Fruit fly (Drosophila melanogaster) whole organism, embryonic: ENCODE data around the gene mahe.
A peak's percentile ranks its signal among the peaks of the same experiment; 100 is the strongest.

Experiments used
- Asciz ChIP-seq: fragments of 200-800 bp; sonication (Bioruptor generic); optimal IDR thresholded peaks from 2 replicates; lab custom pipeline; 2017; ENCODE audit warnings: missing biosample characterization, mild to moderate bottlenecking, missing genetic modification characterization, missing genetic modification reagents
- BEAF-32 ChIP-seq: fragments of 200-800 bp; sonication (Bioruptor generic); optimal IDR thresholded peaks from 3 replicates; lab custom pipeline; 2017; ENCODE audit warnings: missing biosample characterization, missing genetic modification characterization, mild to moderate bottlenecking, moderate library complexity, missing genetic modification reagents
- C15 ChIP-seq: fragments of 200-800 bp; sonication (Bioruptor generic); IDR thresholded peaks from 3 replicates; pipeline ENCODE4 v1.3.6; 2022; ENCODE audit warnings: missing biosample characterization, missing genetic modification characterization
- CG10147 ChIP-seq: fragments of 200-800 bp; sonication (Bioruptor generic); optimal IDR thresholded peaks from 2 replicates; lab custom pipeline; 2019; ENCODE audit warnings: missing biosample characterization, mild to moderate bottlenecking, missing genetic modification characterization, moderate library complexity
- CG10431 ChIP-seq: fragments of 200-800 bp; sonication (Bioruptor generic); optimal IDR thresholded peaks from 3 replicates; lab custom pipeline; 2018; ENCODE audit warnings: missing biosample characterization, mild to moderate bottlenecking, missing genetic modification characterization
- CG11723 ChIP-seq: fragments of 200-800 bp; sonication (Bioruptor generic); optimal IDR thresholded peaks from 2 replicates; lab custom pipeline; 2017; ENCODE audit warnings: missing biosample characterization, mild to moderate bottlenecking, missing genetic modification characterization
- CG13424 ChIP-seq: fragments of 200-800 bp; sonication (Bioruptor generic); optimal IDR thresholded peaks from 2 replicates; lab custom pipeline; 2019; ENCODE audit warnings: missing biosample characterization, mild to moderate bottlenecking, missing genetic modification characterization, moderate library complexity
- CG14710 ChIP-seq: fragments of 200-800 bp; sonication (Bioruptor generic); optimal IDR thresholded peaks from 3 replicates; lab custom pipeline; 2019; ENCODE audit warnings: missing biosample characterization, mild to moderate bottlenecking, missing genetic modification characterization, moderate library complexity
- CG15479 ChIP-seq: fragments of 200-800 bp; sonication (Bioruptor generic); optimal IDR thresholded peaks from 3 replicates; lab custom pipeline; 2019; ENCODE audit warnings: missing biosample characterization, mild to moderate bottlenecking, missing genetic modification characterization, moderate library complexity
- CG17802 ChIP-seq: fragments of 200-800 bp; sonication (Bioruptor generic); optimal IDR thresholded peaks from 2 replicates; lab custom pipeline; 2018; ENCODE audit warnings: missing biosample characterization, mild to moderate bottlenecking, missing genetic modification characterization, moderate library complexity
- CG2120 ChIP-seq: fragments of 200-800 bp; sonication (Bioruptor generic); optimal IDR thresholded peaks from 3 replicates; lab custom pipeline; 2016; ENCODE audit warnings: missing biosample characterization, missing genetic modification characterization
- CG2712 ChIP-seq: fragments of 200-800 bp; optimal IDR thresholded peaks from 3 replicates; lab custom pipeline; 2019; ENCODE audit warnings: missing biosample characterization, mild to moderate bottlenecking, missing genetic modification characterization, moderate library complexity
- CG3065 ChIP-seq: fragments of 200-800 bp; sonication (Bioruptor generic); optimal IDR thresholded peaks from 2 replicates; lab custom pipeline; 2016; ENCODE audit warnings: missing biosample characterization, missing genetic modification characterization
- CG4282 ChIP-seq: fragments of 200-800 bp; sonication (Bioruptor generic); optimal IDR thresholded peaks from 2 replicates; lab custom pipeline; 2016; ENCODE audit warnings: missing biosample characterization, missing genetic modification characterization
- CG4360 ChIP-seq: fragments of 200-800 bp; sonication (Bioruptor generic); IDR thresholded peaks from 2 replicates; pipeline ENCODE4 v1.3.6; 2022; ENCODE audit warnings: missing biosample characterization, missing genetic modification characterization
- CG6254 ChIP-seq: fragments of 200-800 bp; sonication (Bioruptor generic); optimal IDR thresholded peaks from 3 replicates; lab custom pipeline; 2017; ENCODE audit warnings: mild to moderate bottlenecking, missing biosample characterization, missing genetic modification reagents, missing genetic modification characterization
- CG6854 ChIP-seq: fragments of 200-800 bp; sonication (Bioruptor generic); optimal IDR thresholded peaks from 3 replicates; lab custom pipeline; 2017; ENCODE audit warnings: missing biosample characterization, mild to moderate bottlenecking, missing genetic modification characterization
- CG7745 ChIP-seq: fragments of 200-800 bp; sonication (Bioruptor generic); optimal IDR thresholded peaks from 2 replicates; lab custom pipeline; 2018; ENCODE audit warnings: missing biosample characterization, mild to moderate bottlenecking, missing genetic modification characterization, moderate library complexity
- CG8924 ChIP-seq: fragments of 200-800 bp; optimal IDR thresholded peaks from 3 replicates; lab custom pipeline; 2019; ENCODE audit warnings: missing biosample characterization, mild to moderate bottlenecking, missing genetic modification characterization, moderate library complexity
- CG9817 ChIP-seq: fragments of 200-800 bp; sonication (Bioruptor generic); optimal IDR thresholded peaks from 2 replicates; lab custom pipeline; 2018; ENCODE audit warnings: missing biosample characterization, mild to moderate bottlenecking, missing genetic modification characterization, moderate library complexity
- CHES-1-like ChIP-seq: fragments of 200-800 bp; sonication (Bioruptor generic); optimal IDR thresholded peaks from 2 replicates; lab custom pipeline; 2016; ENCODE audit warnings: missing biosample characterization, missing genetic modification characterization
- CoRest ChIP-seq: fragments of 200-800 bp; sonication (Bioruptor generic); optimal IDR thresholded peaks from 3 replicates; lab custom pipeline; 2018; ENCODE audit warnings: missing biosample characterization, mild to moderate bottlenecking, missing genetic modification characterization, moderate library complexity
- Dip3 ChIP-seq: fragments of 200-800 bp; sonication (Bioruptor generic); optimal IDR thresholded peaks from 3 replicates; lab custom pipeline; 2016; ENCODE audit warnings: missing biosample characterization, missing genetic modification characterization
- Fer2 ChIP-seq: fragments of 200-800 bp; sonication (Bioruptor generic); optimal IDR thresholded peaks from 2 replicates; lab custom pipeline; 2018; ENCODE audit warnings: missing biosample characterization, mild to moderate bottlenecking, missing genetic modification characterization, moderate library complexity
- HmgZ ChIP-seq: fragments of 200-800 bp; sonication (Bioruptor generic); optimal IDR thresholded peaks from 2 replicates; lab custom pipeline; 2018; ENCODE audit warnings: missing biosample characterization, mild to moderate bottlenecking, missing genetic modification characterization
- Meics ChIP-seq: fragments of 200-800 bp; sonication (Bioruptor generic); optimal IDR thresholded peaks from 2 replicates; lab custom pipeline; 2017; ENCODE audit warnings: missing biosample characterization, mild to moderate bottlenecking, missing genetic modification characterization
- NK7.1 ChIP-seq: fragments of 200-800 bp; sonication (Bioruptor generic); optimal IDR thresholded peaks from 3 replicates; lab custom pipeline; 2016; ENCODE audit warnings: missing biosample characterization, missing genetic modification characterization
- Nf-YA ChIP-seq: fragments of 200-800 bp; sonication (Bioruptor generic); IDR thresholded peaks from 2 replicates; pipeline ENCODE4 v1.3.6; 2022; ENCODE audit warnings: missing biosample characterization, missing genetic modification characterization
- NfI ChIP-seq: fragments of 200-800 bp; sonication (Bioruptor generic); optimal IDR thresholded peaks from 3 replicates; lab custom pipeline; 2018; ENCODE audit warnings: missing biosample characterization, mild to moderate bottlenecking, missing genetic modification characterization, moderate library complexity
- Scr ChIP-seq: fragments of 200-800 bp; sonication (Bioruptor generic); IDR thresholded peaks from 2 replicates; pipeline ENCODE4 v1.3.6; 2022; ENCODE audit warnings: missing biosample characterization, missing genetic modification characterization; ENCODE audit not compliant: partially characterized antibody
- Sin3A ChIP-seq: fragments of >200 bp; optimal IDR thresholded peaks from 2 replicates; lab custom pipeline; 2018
- Trl ChIP-seq, 3 experiments: fragments of >200 bp in 2 of 3; fragments of 200-800 bp in 1 of 3; sonication (Bioruptor generic) in 1 of 3; optimal IDR thresholded peaks; 2 replicates in 1 of 3; 3 replicates in 2 of 3; lab custom pipeline; 2016 to 2017; ENCODE audit warnings: missing biosample characterization in 1 of 3, missing genetic modification characterization in 1 of 3
- ap ChIP-seq: fragments of 200-800 bp; sonication (Bioruptor generic); IDR thresholded peaks from 2 replicates; pipeline ENCODE4 v1.3.6; 2022; ENCODE audit warnings: missing biosample characterization, missing genetic modification characterization
- bbx ChIP-seq: fragments of 200-800 bp; sonication (Bioruptor generic); IDR thresholded peaks from 2 replicates; pipeline ENCODE4 v1.3.6; 2022; ENCODE audit warnings: missing biosample characterization, missing genetic modification characterization; ENCODE audit not compliant: partially characterized antibody
- btn ChIP-seq: fragments of 200-800 bp; sonication (Bioruptor generic); optimal IDR thresholded peaks from 2 replicates; lab custom pipeline; 2016; ENCODE audit warnings: missing biosample characterization, missing genetic modification characterization
- chinmo ChIP-seq: fragments of 200-800 bp; sonication (Bioruptor generic); IDR thresholded peaks from 4 replicates; pipeline ENCODE4 v1.3.6; 2022; ENCODE audit warnings: missing biosample characterization, missing genetic modification characterization; ENCODE audit not compliant: partially characterized antibody
- chn ChIP-seq: fragments of 200-800 bp; sonication (Bioruptor generic); optimal IDR thresholded peaks from 2 replicates; lab custom pipeline; 2016; ENCODE audit warnings: missing biosample characterization, missing genetic modification characterization
- corto ChIP-seq: fragments of 200-800 bp; sonication (Bioruptor generic); optimal IDR thresholded peaks from 2 replicates; lab custom pipeline; 2016; ENCODE audit warnings: missing biosample characterization, mild to moderate bottlenecking, missing genetic modification characterization, moderate library complexity
- eve ChIP-seq, 2 experiments: fragments of >200 bp; optimal IDR thresholded peaks; 2 replicates each; lab custom pipeline; 2017; ENCODE audit warnings: missing biosample characterization in 2 of 2, missing genetic modification characterization in 2 of 2
- ewg ChIP-seq: fragments of 200-800 bp; sonication (Bioruptor generic); optimal IDR thresholded peaks from 3 replicates; lab custom pipeline; 2017; ENCODE audit warnings: mild to moderate bottlenecking, missing biosample characterization, missing genetic modification reagents, missing genetic modification characterization
- kni ChIP-seq: fragments of 200-800 bp; sonication (Bioruptor generic); optimal IDR thresholded peaks from 3 replicates; lab custom pipeline; 2017; ENCODE audit warnings: mild to moderate bottlenecking, missing biosample characterization, missing genetic modification reagents, missing genetic modification characterization
- lilli ChIP-seq: fragments of 200-800 bp; sonication (Bioruptor generic); optimal IDR thresholded peaks from 3 replicates; lab custom pipeline; 2016; ENCODE audit warnings: missing biosample characterization, missing genetic modification characterization
- luna ChIP-seq: fragments of 200-800 bp; sonication (Bioruptor generic); optimal IDR thresholded peaks from 2 replicates; lab custom pipeline; 2016; ENCODE audit warnings: missing biosample characterization, missing genetic modification characterization
- nmo ChIP-seq: fragments of 200-800 bp; sonication (Bioruptor generic); optimal IDR thresholded peaks from 2 replicates; lab custom pipeline; 2018; ENCODE audit warnings: missing biosample characterization, mild to moderate bottlenecking, missing genetic modification characterization, moderate library complexity
- rib ChIP-seq: fragments of 200-800 bp; sonication (Bioruptor generic); IDR thresholded peaks from 2 replicates; pipeline ENCODE4 v1.3.6; 2022; ENCODE audit warnings: missing biosample characterization, missing genetic modification characterization
- sug ChIP-seq: fragments of 200-800 bp; optimal IDR thresholded peaks from 2 replicates; lab custom pipeline; 2019; ENCODE audit warnings: missing biosample characterization, mild to moderate bottlenecking, missing genetic modification characterization, moderate library complexity
- tap ChIP-seq: fragments of 200-800 bp; optimal IDR thresholded peaks from 3 replicates; lab custom pipeline; 2019; ENCODE audit warnings: missing biosample characterization, mild to moderate bottlenecking, missing genetic modification characterization, moderate library complexity
- tll ChIP-seq, 2 experiments: fragments of 200-800 bp in 1 of 2; fragments of >200 bp in 1 of 2; sonication (Bioruptor generic) in 1 of 2; optimal IDR thresholded peaks; 2 replicates each; lab custom pipeline; 2017 to 2019; ENCODE audit warnings: missing biosample characterization in 2 of 2, missing genetic modification characterization in 2 of 2, mild to moderate bottlenecking in 1 of 2, moderate library complexity in 1 of 2
- zfh1 ChIP-seq: fragments of 200-800 bp; sonication (Bioruptor generic); IDR thresholded peaks from 3 replicates; pipeline ENCODE4 v1.3.6; 2022; ENCODE audit warnings: missing biosample characterization, missing genetic modification characterization

Gene mahe

DNA sequence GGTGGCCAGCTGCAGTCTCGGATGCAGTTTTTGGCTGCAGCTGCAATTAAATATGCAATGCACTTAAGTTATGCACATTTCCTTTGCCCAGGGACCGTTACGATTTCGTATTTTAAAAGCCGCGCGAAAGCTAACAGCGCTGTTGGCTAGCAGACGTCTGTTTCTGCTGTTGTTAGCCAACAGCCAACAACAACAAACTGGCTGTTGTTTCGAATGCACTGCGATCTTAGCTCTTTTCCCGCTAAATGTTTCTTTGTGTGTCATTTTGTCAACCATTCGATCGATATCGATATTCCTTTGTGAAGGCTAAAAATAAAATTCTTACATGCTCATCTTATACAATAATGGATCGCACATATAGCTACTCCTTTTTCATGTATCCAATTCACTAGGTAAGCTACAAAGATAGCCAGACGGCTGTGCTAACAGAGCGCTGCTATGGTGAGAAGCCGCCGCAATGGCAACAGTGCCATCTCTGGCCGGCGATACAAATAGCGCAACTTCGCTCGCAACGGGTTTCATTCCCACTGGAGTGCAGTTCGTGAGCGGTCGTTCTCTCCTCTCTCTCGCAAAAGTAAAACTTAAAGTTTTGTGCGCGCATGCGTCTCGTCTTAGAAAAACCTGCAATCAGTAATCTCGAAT lies 38.1 kb upstream of the mahe start (continued):
- peak; percentile 11 for TF ChIP-seq HmgZ (tag; lab: Kevin White, UChicago)
- no peak for TF ChIP-seq CG10431 (GFP tag; lab: Kevin White, UChicago)
- TF ChIP-seq Meics (GFP tag; lab: Kevin White, UChicago): no peak
- no peak for TF ChIP-seq chn (GFP tag; lab: Kevin White, UChicago)
- TF ChIP-seq Asciz (GFP tag; lab: Kevin White, UChicago): no peak
- no peak for TF ChIP-seq corto (GFP tag; lab: Kevin White, UChicago)
- TF ChIP-seq CG7745 (tag; lab: Kevin White, UChicago): no peak
- peak; percentile 14 for TF ChIP-seq CG2120
- peak; percentile 76 for TF ChIP-seq CG15479 (GFP tag; lab: Kevin White, UChicago)
- TF ChIP-seq btn (GFP tag; lab: Kevin White, UChicago): no peak
- TF ChIP-seq CG17802 (tag; lab: Kevin White, UChicago): no peak
- TF ChIP-seq CG2712 (tag; lab: Kevin White, UChicago): peak; percentile 49
- no peak for TF ChIP-seq Dip3 (GFP tag; lab: Kevin White, UChicago)
- no peak for TF ChIP-seq tap (tag; lab: Kevin White, UChicago)
- no peak for TF ChIP-seq CHES-1-like (GFP tag; lab: Kevin White, UChicago)
- peak; percentile 62; the same call in 2 of the 4 replicates for TF ChIP-seq chinmo (GFP tag; lab: Robert Waterston, UW)
- no peak for TF ChIP-seq rib (GFP tag; lab: Robert Waterston, UW)
- TF ChIP-seq CG11723: no peak
- no peak for TF ChIP-seq luna (GFP tag; lab: Kevin White, UChicago)
- no peak for TF ChIP-seq ap (GFP tag; lab: Robert Waterston, UW)
- peak; percentile 36 to 42 for TF ChIP-seq Trl (optimal IDR thresholded peaks at IDR 0.05; lab: Kevin White, UChicago)
- TF ChIP-seq Trl (GFP tag; optimal IDR thresholded peaks at IDR 0.05; lab: Kevin White, UChicago): no peak
- no peak for TF ChIP-seq CG3065 (GFP tag; lab: Kevin White, UChicago)
- peak; percentile 36 for TF ChIP-seq CoRest (tag; lab: Kevin White, UChicago)
- TF ChIP-seq Nf-YA (GFP tag; lab: Robert Waterston, UW): no peak
- no peak for TF ChIP-seq CG6254
- TF ChIP-seq NfI (GFP tag; lab: Kevin White, UChicago): no peak
- peak; percentile 44 for TF ChIP-seq nmo (GFP tag; lab: Kevin White, UChicago)
- peak; percentile 20 for TF ChIP-seq CG10147 (GFP tag; lab: Kevin White, UChicago)
- TF ChIP-seq bbx (GFP tag; lab: Robert Waterston, UW): no peak
- peak; percentile 80 for TF ChIP-seq CG4360 (GFP tag; lab: Robert Waterston, UW)
- TF ChIP-seq CG13424 (tag; lab: Kevin White, UChicago): peak; percentile 44
- peak; percentile 70 for TF ChIP-seq Sin3A (lab: Kevin White, UChicago)
- peak; percentile 32; the same call in 1 of the 2 replicates for TF ChIP-seq Scr
- no peak for TF ChIP-seq C15 (GFP tag; lab: Robert Waterston, UW)
- peak; percentile 54 for TF ChIP-seq kni
- TF ChIP-seq ewg: peak; percentile 76
- peak; percentile 10 for TF ChIP-seq lilli (GFP tag; lab: Kevin White, UChicago)
- peak; percentile 16 for TF ChIP-seq CG8924 (tag; lab: Kevin White, UChicago)
- no peak for TF ChIP-seq CG9817 (tag; lab: Kevin White, UChicago)
- TF ChIP-seq sug (tag; lab: Kevin White, UChicago): peak; percentile 24
- TF ChIP-seq NK7.1: no peak
- peak; percentile 45 for TF ChIP-seq BEAF-32 (GFP tag; lab: Kevin White, UChicago)
- 0 out of 3 replicates have a peak, but pooled peaks have one; percentile 17 for TF ChIP-seq zfh1 (GFP tag; lab: Robert Waterston, UW)
- no peak for TF ChIP-seq eve (GFP tag; optimal IDR thresholded peaks at IDR 0.05; lab: Kevin White, UChicago)
- no peak for TF ChIP-seq Fer2 (tag; lab: Kevin White, UChicago)
- no peak for TF ChIP-seq CG6854 (GFP tag; lab: Kevin White, UChicago)
- peak; percentile 19 for TF ChIP-seq CG14710
- TF ChIP-seq tll (GFP tag; optimal IDR thresholded peaks at IDR 0.05; lab: Kevin White, UChicago): no peak
- TF ChIP-seq CG4282 (GFP tag; lab: Kevin White, UChicago): no peak
